Worm (Caenorhabditis elegans): ENCODE measurements around the gene tre-2.

DNA sequence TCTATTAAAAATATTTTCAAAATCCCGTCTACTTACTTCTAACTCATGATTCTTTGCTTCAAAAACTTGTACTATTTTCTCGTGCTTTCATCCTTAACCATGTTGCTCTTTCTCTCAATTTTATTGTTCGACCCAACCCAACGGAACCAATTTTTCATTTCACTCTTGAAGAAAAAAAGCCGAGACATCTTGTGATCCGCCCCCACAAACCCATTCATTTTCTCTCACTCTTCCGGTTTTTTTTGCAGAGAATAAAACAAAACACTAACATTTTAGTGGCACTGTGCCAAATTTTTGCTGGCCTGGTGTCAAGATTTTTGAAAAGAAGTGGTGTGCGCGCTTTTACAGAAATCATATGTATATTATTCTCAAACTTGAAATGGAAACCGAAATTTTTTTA lies 46.5 kb downstream of the tre-2 start:
- TF ChIP-seq nhr-28 (tag; optimal IDR thresholded peaks at IDR 0.05) (no peak), elt-3 (tag; optimal IDR thresholded peaks at IDR 0.05) (no peak), lsy-2 (tag; optimal IDR thresholded peaks at IDR 0.05) (no peak), nhr-12 (tag; optimal IDR thresholded peaks at IDR 0.05) (no peak), bed-3 (GFP tag; optimal IDR thresholded peaks at IDR 0.05) (no peak), ztf-11 (tag; optimal IDR thresholded peaks at IDR 0.05) (no peak), pha-4 (tag; optimal IDR thresholded peaks at IDR 0.05) (no peak), lin-13 (tag; optimal IDR thresholded peaks at IDR 0.05) (no peak), nhr-2 (tag; optimal IDR thresholded peaks at IDR 0.05) (no peak), ceh-83 (GFP tag; optimal IDR thresholded peaks at IDR 0.05) (no peak), lin-32 (GFP tag; optimal IDR thresholded peaks at IDR 0.05) (no peak), elt-1 (tag; optimal IDR thresholded peaks at IDR 0.05; ENCODE audit: borderline replicate concordance, insufficient read depth) (no peak), mep-1 (tag; optimal IDR thresholded peaks at IDR 0.05) (no peak), snpc-4 (tag; optimal IDR thresholded peaks at IDR 0.05) (no peak)

Data from whole organism, mixed stage, embryonic.